Fruit fly (Drosophila melanogaster): ENCODE data around the gene CG32536.

DNA sequence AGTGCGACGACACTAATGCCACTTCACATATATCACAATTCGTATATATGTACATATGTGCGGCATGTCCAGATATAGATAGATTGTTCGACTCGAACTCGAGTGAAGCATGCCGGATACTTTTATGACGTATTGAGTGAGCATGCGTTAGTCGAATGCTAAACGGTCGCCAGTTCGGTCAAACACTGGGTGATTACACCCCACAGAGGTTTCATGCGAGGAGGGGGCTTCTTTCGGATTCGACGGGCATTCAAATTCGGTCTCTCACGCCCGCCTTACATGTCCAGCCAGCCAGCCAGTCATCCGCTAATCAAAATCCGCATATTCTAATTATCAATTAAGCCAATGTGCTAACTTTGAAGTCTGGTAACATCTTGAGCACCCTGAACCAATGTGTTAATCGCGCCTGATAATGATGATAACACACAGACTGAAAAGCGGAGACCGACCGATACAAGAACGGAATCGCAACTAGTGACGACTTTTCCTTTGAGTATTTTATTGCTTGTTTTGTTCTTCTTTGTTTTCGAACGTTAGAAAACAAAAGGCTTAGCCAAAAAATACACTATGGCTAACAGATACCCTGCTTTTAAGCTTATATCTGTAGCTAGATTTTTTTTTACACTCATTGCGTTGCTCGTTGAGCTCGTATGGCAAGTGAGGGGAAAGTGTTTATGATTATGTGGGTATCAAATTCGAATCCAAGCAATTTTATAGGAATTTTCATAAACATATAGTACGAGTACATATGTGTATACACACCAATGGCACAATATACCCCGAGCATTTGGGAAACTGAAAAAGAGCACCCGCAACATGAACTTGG, 15.3 kb upstream of the CG32536 start:
- TF ChIP-seq Mad (GFP tag; optimal IDR thresholded peaks at IDR 0.05) (no peak), BEAF-32 (GFP tag; optimal IDR thresholded peaks at IDR 0.05) (no peak), CG4820 (GFP tag; optimal IDR thresholded peaks at IDR 0.05) (no peak), lola (GFP tag; optimal IDR thresholded peaks at IDR 0.05) (no peak), luna (GFP tag; optimal IDR thresholded peaks at IDR 0.05) (no peak), crc (GFP tag; optimal IDR thresholded peaks at IDR 0.05) (no peak), CG7786 (GFP tag; optimal IDR thresholded peaks at IDR 0.05) (no peak), CG9932 (GFP tag; IDR thresholded peaks at IDR 0.05) (no peak)

Measured in whole organism, embryonic.